Fruit fly (Drosophila melanogaster) whole organism, prepupa: ENCODE results near the gene galectin.

Source experiments
- Blimp-1 ChIP-seq: fragments of 200-800 bp; sonication (Bioruptor generic); optimal IDR thresholded peaks from 3 replicates; lab custom pipeline; 2017; ENCODE audit warnings: missing biosample characterization, missing genetic modification characterization, mild to moderate bottlenecking, moderate library complexity, missing genetic modification reagents
- CG10631 ChIP-seq: fragments of 200-800 bp; sonication (Bioruptor generic); optimal IDR thresholded peaks from 2 replicates; lab custom pipeline; 2016; ENCODE audit warnings: missing biosample characterization, missing genetic modification characterization
- CG11294 ChIP-seq: fragments of 200-800 bp; sonication (Bioruptor generic); IDR thresholded peaks from 2 replicates; pipeline ENCODE4 v1.3.6; 2022; ENCODE audit warnings: missing biosample characterization, missing genetic modification characterization
- CG11902 ChIP-seq: fragments of 200-800 bp; sonication (Bioruptor generic); optimal IDR thresholded peaks from 3 replicates; lab custom pipeline; 2016; ENCODE audit warnings: missing biosample characterization, missing genetic modification characterization
- CG15336 ChIP-seq: fragments of 200-800 bp; sonication (Bioruptor generic); IDR thresholded peaks from 2 replicates; pipeline ENCODE4 v1.3.6; 2022; ENCODE audit warnings: missing biosample characterization, missing genetic modification characterization
- CG16779 ChIP-seq: fragments of 200-800 bp; sonication (Bioruptor generic); optimal IDR thresholded peaks from 3 replicates; lab custom pipeline; 2017; ENCODE audit warnings: missing biosample characterization, mild to moderate bottlenecking, missing genetic modification characterization
- CG32006 ChIP-seq: fragments of 200-800 bp; sonication (Bioruptor generic); optimal IDR thresholded peaks from 3 replicates; lab custom pipeline; 2017; ENCODE audit warnings: missing biosample characterization, mild to moderate bottlenecking, missing genetic modification characterization
- CG34406 ChIP-seq: fragments of 200-800 bp; sonication (Bioruptor generic); optimal IDR thresholded peaks from 3 replicates; lab custom pipeline; 2016; ENCODE audit warnings: missing biosample characterization, missing genetic modification characterization
- CG3919 ChIP-seq: fragments of 200-800 bp; sonication (Bioruptor generic); optimal IDR thresholded peaks from 3 replicates; lab custom pipeline; 2016; ENCODE audit warnings: missing biosample characterization, missing genetic modification characterization
- CG4318 ChIP-seq: fragments of 200-800 bp; sonication (Bioruptor generic); optimal IDR thresholded peaks from 3 replicates; lab custom pipeline; 2017; ENCODE audit warnings: missing biosample characterization, mild to moderate bottlenecking, missing genetic modification characterization
- CG6276 ChIP-seq: fragments of 200-800 bp; sonication (Bioruptor generic); optimal IDR thresholded peaks from 2 replicates; lab custom pipeline; 2017; ENCODE audit warnings: missing biosample characterization, mild to moderate bottlenecking, missing genetic modification characterization
- CG6808 ChIP-seq: fragments of 200-800 bp; sonication (Bioruptor generic); optimal IDR thresholded peaks from 3 replicates; lab custom pipeline; 2017; ENCODE audit warnings: missing biosample characterization, missing genetic modification characterization, mild to moderate bottlenecking, moderate library complexity, missing genetic modification reagents
- CG6854 ChIP-seq: fragments of 200-800 bp; sonication (Bioruptor generic); optimal IDR thresholded peaks from 2 replicates; lab custom pipeline; 2017; ENCODE audit warnings: missing biosample characterization, mild to moderate bottlenecking, missing genetic modification characterization
- CG8119 ChIP-seq: fragments of 200-800 bp; sonication (Bioruptor generic); IDR thresholded peaks from 3 replicates; pipeline ENCODE4 v1.3.6; 2022; ENCODE audit warnings: missing biosample characterization, missing genetic modification characterization
- CG8632 ChIP-seq: fragments of 200-800 bp; sonication (Bioruptor generic); optimal IDR thresholded peaks from 3 replicates; lab custom pipeline; 2016; ENCODE audit warnings: missing biosample characterization, missing genetic modification characterization
- CG9139 ChIP-seq: fragments of 200-800 bp; sonication (Bioruptor generic); optimal IDR thresholded peaks from 3 replicates; lab custom pipeline; 2017; ENCODE audit warnings: missing biosample characterization, mild to moderate bottlenecking, missing genetic modification characterization
- Eip75B ChIP-seq: fragments of 200-800 bp; sonication (Bioruptor generic); optimal IDR thresholded peaks from 3 replicates; lab custom pipeline; 2016; ENCODE audit warnings: missing biosample characterization, missing genetic modification characterization
- Eip78C ChIP-seq: fragments of 200-800 bp; sonication (Bioruptor generic); peaks from one replicate; lab custom pipeline; 2016; ENCODE audit warnings: missing biosample characterization, missing genetic modification characterization
- Eip93F ChIP-seq: fragments of 200-800 bp; sonication (Bioruptor generic); optimal IDR thresholded peaks from 2 replicates; lab custom pipeline; 2016; ENCODE audit warnings: missing biosample characterization, mild to moderate bottlenecking, missing genetic modification characterization
- Ets21C ChIP-seq: fragments of 200-800 bp; sonication (Bioruptor generic); optimal IDR thresholded peaks from 3 replicates; lab custom pipeline; 2016; ENCODE audit warnings: missing biosample characterization, missing genetic modification characterization
- Ets96B ChIP-seq: fragments of 200-800 bp; optimal IDR thresholded peaks from 2 replicates; lab custom pipeline; 2019; ENCODE audit warnings: missing biosample characterization, mild to moderate bottlenecking, missing genetic modification characterization, moderate library complexity
- Hr38 ChIP-seq: sonication (Bioruptor generic); optimal IDR thresholded peaks from 2 replicates; lab custom pipeline; 2016; ENCODE audit warnings: missing biosample characterization, missing genetic modification characterization
- Hr4 ChIP-seq: fragments of 200-800 bp; sonication (Bioruptor generic); optimal IDR thresholded peaks from 3 replicates; lab custom pipeline; 2016; ENCODE audit warnings: missing biosample characterization, missing genetic modification characterization
- Lpt ChIP-seq: fragments of 200-800 bp; sonication (Bioruptor generic); optimal IDR thresholded peaks from 3 replicates; lab custom pipeline; 2016; ENCODE audit warnings: missing biosample characterization, missing genetic modification characterization
- Sox102F ChIP-seq: fragments of 200-800 bp; sonication (Bioruptor generic); optimal IDR thresholded peaks from 2 replicates; lab custom pipeline; 2016; ENCODE audit warnings: missing biosample characterization, mild to moderate bottlenecking, missing genetic modification characterization
- Sox14 ChIP-seq: fragments of 200-800 bp; sonication (Bioruptor generic); optimal IDR thresholded peaks from 3 replicates; lab custom pipeline; 2016; ENCODE audit warnings: missing biosample characterization, missing genetic modification characterization
- achi ChIP-seq: fragments of 200-800 bp; sonication (Bioruptor generic); optimal IDR thresholded peaks from 3 replicates; lab custom pipeline; 2016; ENCODE audit warnings: missing biosample characterization, missing genetic modification characterization
- acj6 ChIP-seq: fragments of 200-800 bp; sonication (Bioruptor generic); optimal IDR thresholded peaks from 3 replicates; lab custom pipeline; 2016; ENCODE audit warnings: missing biosample characterization, missing genetic modification characterization
- cyc ChIP-seq: fragments of 200-800 bp; sonication (Bioruptor generic); optimal IDR thresholded peaks from 3 replicates; lab custom pipeline; 2016; ENCODE audit warnings: missing biosample characterization, missing genetic modification characterization
- dac ChIP-seq: fragments of 200-800 bp; sonication (Bioruptor generic); optimal IDR thresholded peaks from 2 replicates; lab custom pipeline; 2017; ENCODE audit warnings: missing biosample characterization, mild to moderate bottlenecking, missing genetic modification characterization
- dsx ChIP-seq: fragments of 200-800 bp; optimal IDR thresholded peaks from 3 replicates; lab custom pipeline; 2019; ENCODE audit warnings: missing biosample characterization, mild to moderate bottlenecking, missing genetic modification characterization, moderate library complexity; ENCODE audit not compliant: poor library complexity, severe bottlenecking
- eg ChIP-seq: fragments of 200-800 bp; sonication (Bioruptor generic); IDR thresholded peaks from 3 replicates; pipeline ENCODE4 v1.3.6; 2022; ENCODE audit warnings: missing biosample characterization, missing genetic modification characterization
- fd85E ChIP-seq: fragments of 200-800 bp; sonication (Bioruptor generic); optimal IDR thresholded peaks from 3 replicates; lab custom pipeline; 2016; ENCODE audit warnings: missing biosample characterization, missing genetic modification characterization
- lz ChIP-seq: fragments of 200-800 bp; sonication (Bioruptor generic); optimal IDR thresholded peaks from 3 replicates; lab custom pipeline; 2016; ENCODE audit warnings: missing biosample characterization, missing genetic modification characterization
- net ChIP-seq: fragments of 200-800 bp; sonication (Bioruptor generic); optimal IDR thresholded peaks from 3 replicates; lab custom pipeline; 2016; ENCODE audit warnings: missing biosample characterization, missing genetic modification characterization
- pdm3 ChIP-seq: fragments of 200-800 bp; sonication (Bioruptor generic); optimal IDR thresholded peaks from 3 replicates; lab custom pipeline; 2016; ENCODE audit warnings: missing biosample characterization, missing genetic modification characterization
- salr ChIP-seq, 2 experiments: fragments of 200-800 bp; sonication (Bioruptor generic); optimal IDR thresholded peaks; 3 replicates each; lab custom pipeline; 2016 to 2018; ENCODE audit warnings: missing biosample characterization in 2 of 2, missing genetic modification characterization in 2 of 2, mild to moderate bottlenecking in 1 of 2
- spab ChIP-seq: fragments of 200-800 bp; sonication (Bioruptor generic); optimal IDR thresholded peaks from 2 replicates; lab custom pipeline; 2017; ENCODE audit warnings: missing biosample characterization, mild to moderate bottlenecking, missing genetic modification characterization, missing genetic modification reagents
- svp ChIP-seq: fragments of 200-800 bp; sonication (Bioruptor generic); peaks from one replicate; lab custom pipeline; 2016; ENCODE audit warnings: missing biosample characterization, missing genetic modification characterization
- vri ChIP-seq: fragments of 200-800 bp; sonication (Bioruptor generic); optimal IDR thresholded peaks from 3 replicates; lab custom pipeline; 2016; ENCODE audit warnings: missing biosample characterization, mild to moderate bottlenecking, missing genetic modification characterization

galectin gene

DNA sequence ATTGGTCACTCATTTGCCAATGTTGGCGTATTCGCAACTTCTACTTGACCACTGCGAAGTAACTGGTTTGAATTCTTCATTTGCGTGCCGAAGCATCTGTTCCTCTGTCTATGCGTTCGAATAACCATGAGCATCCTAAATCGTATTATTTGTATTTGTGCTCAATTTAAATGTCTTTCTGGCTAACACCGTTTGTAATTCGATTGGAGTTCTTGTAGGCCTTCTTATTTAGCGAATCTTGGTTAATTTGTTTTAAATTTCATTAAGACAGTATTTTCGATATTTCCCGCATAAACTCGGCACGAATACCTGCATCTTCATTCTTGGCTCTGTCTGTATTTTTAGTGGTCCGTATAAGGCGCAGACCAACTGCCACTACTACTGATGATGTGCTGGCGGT lies 20.3 kb downstream of the galectin start (continued):
- TF ChIP-seq eg (GFP tag; lab: Robert Waterston, UW) (no peak), Ets96B (tag; lab: Kevin White, UChicago) (peak; percentile 87), achi (GFP tag; lab: Kevin White, UChicago) (no peak), CG34406 (GFP tag; lab: Kevin White, UChicago) (peak; percentile 74), dac (GFP tag; lab: Kevin White, UChicago) (peak; percentile 39), cyc (GFP tag; lab: Kevin White, UChicago) (peak; percentile 59), Sox14 (GFP tag; lab: Kevin White, UChicago) (peak; percentile 81), lz (GFP tag; lab: Kevin White, UChicago) (peak; percentile 75), Ets21C (GFP tag; lab: Kevin White, UChicago) (peak; percentile 62), acj6 (GFP tag; lab: Kevin White, UChicago) (peak; percentile 76), vri (GFP tag; lab: Kevin White, UChicago) (no peak), svp (GFP tag; lab: Kevin White, UChicago) (no peak), CG4318 (peak; percentile 13), Eip93F (GFP tag; lab: Kevin White, UChicago) (peak; percentile 72), CG11902 (no peak), CG6276 (GFP tag; lab: Kevin White, UChicago) (no peak), CG16779 (no peak), CG3919 (GFP tag; lab: Kevin White, UChicago) (peak; percentile 83), Lpt (GFP tag; lab: Kevin White, UChicago) (peak; percentile 73), spab (GFP tag; lab: Kevin White, UChicago) (no peak), Sox102F (no peak), CG32006 (peak; percentile 67), Eip78C (GFP tag; lab: Kevin White, UChicago) (peak; percentile 95), CG6854 (GFP tag; lab: Kevin White, UChicago) (peak; percentile 84), salr (GFP tag; optimal IDR thresholded peaks at IDR 0.05; lab: Kevin White, UChicago) (peak in 1 of 2 experiments; percentile 63), Blimp-1 (GFP tag; lab: Kevin White, UChicago) (peak; percentile 71), CG9139 (GFP tag; lab: Kevin White, UChicago) (peak; percentile 68), CG6808 (peak; percentile 88), CG8119 (GFP tag; lab: Robert Waterston, UW) (peak; percentile 71; the same call in 2 of the 3 replicates), Hr4 (GFP tag; lab: Kevin White, UChicago) (peak; percentile 42), Hr38 (GFP tag; lab: Kevin White, UChicago) (no peak), fd85E (GFP tag; lab: Kevin White, UChicago) (peak; percentile 6), CG15336 (GFP tag; lab: Robert Waterston, UW) (peak; percentile 72), Eip75B (GFP tag; lab: Kevin White, UChicago) (peak; percentile 83), pdm3 (GFP tag; lab: Kevin White, UChicago) (peak; percentile 70), CG10631 (GFP tag; lab: Kevin White, UChicago) (peak; percentile 81), CG11294 (GFP tag; lab: Robert Waterston, UW) (no peak), dsx (peak; percentile 91)

DNA sequence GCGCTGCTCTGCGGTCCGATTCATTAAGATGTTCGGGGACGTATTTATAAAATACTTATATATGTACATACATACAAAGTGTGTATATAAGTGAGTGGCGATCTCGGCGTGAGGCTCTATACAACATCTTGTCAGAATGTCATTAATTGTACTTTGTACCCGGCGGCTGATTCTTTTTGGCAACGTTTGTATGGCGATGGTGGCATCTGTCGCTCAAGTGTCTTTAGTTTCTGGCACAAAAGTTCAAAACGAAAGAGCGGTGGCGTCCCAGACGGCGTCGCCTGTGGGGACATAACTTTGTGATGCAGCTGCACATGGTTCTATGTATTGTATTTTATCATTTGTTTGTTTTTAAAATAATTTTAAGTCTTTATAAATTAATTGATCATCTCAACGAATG lies 21.4 kb downstream of the galectin start:
- peak; percentile 18; the same call in 1 of the 3 replicates for TF ChIP-seq CG8119 (GFP tag; lab: Robert Waterston, UW)
- TF ChIP-seq CG32006, result no peak
- TF ChIP-seq net (GFP tag; lab: Kevin White, UChicago), result peak; percentile 77
- peak; percentile 38 for TF ChIP-seq Eip78C (GFP tag; lab: Kevin White, UChicago)
- TF ChIP-seq Ets21C (GFP tag; lab: Kevin White, UChicago), result no peak
- TF ChIP-seq eg (GFP tag; lab: Robert Waterston, UW), result no peak
- TF ChIP-seq CG8632 (GFP tag; lab: Kevin White, UChicago), result no peak
